Fruit fly (Drosophila melanogaster) whole organism, embryonic: ENCODE data around the gene wfs1.

Experiments
- B-H2 ChIP-seq: fragments of 200-800 bp; sonication (Bioruptor generic); optimal IDR thresholded peaks from 2 replicates; lab custom pipeline; 2018; ENCODE audit warnings: missing biosample characterization, mild to moderate bottlenecking, missing genetic modification characterization
- CG12744 ChIP-seq: fragments of 200-800 bp; sonication (Bioruptor generic); optimal IDR thresholded peaks from 2 replicates; lab custom pipeline; 2016; ENCODE audit warnings: missing biosample characterization, missing genetic modification characterization
- CG13123 ChIP-seq: fragments of 200-800 bp; sonication (Bioruptor generic); optimal IDR thresholded peaks from 2 replicates; lab custom pipeline; 2016; ENCODE audit warnings: missing biosample characterization, missing genetic modification characterization
- CG15696 ChIP-seq: fragments of 200-800 bp; sonication (Bioruptor generic); optimal IDR thresholded peaks from 2 replicates; lab custom pipeline; 2019; ENCODE audit warnings: missing biosample characterization, mild to moderate bottlenecking, missing genetic modification characterization, moderate library complexity
- CG17361 ChIP-seq: fragments of 200-800 bp; sonication (Bioruptor generic); IDR thresholded peaks from 3 replicates; pipeline ENCODE4 v1.3.6; 2022; ENCODE audit warnings: missing biosample characterization, missing genetic modification characterization
- CG17829 ChIP-seq: fragments of 200-800 bp; optimal IDR thresholded peaks from 2 replicates; lab custom pipeline; 2019; ENCODE audit warnings: missing biosample characterization, mild to moderate bottlenecking, missing genetic modification characterization, moderate library complexity
- CG2116 ChIP-seq: fragments of 200-800 bp; sonication (Bioruptor generic); optimal IDR thresholded peaks from 3 replicates; lab custom pipeline; 2018; ENCODE audit warnings: missing biosample characterization, mild to moderate bottlenecking, missing genetic modification characterization
- CG2120 ChIP-seq: fragments of 200-800 bp; sonication (Bioruptor generic); optimal IDR thresholded peaks from 3 replicates; lab custom pipeline; 2016; ENCODE audit warnings: missing biosample characterization, missing genetic modification characterization
- CG3163 ChIP-seq: fragments of 200-800 bp; sonication (Bioruptor generic); optimal IDR thresholded peaks from 3 replicates; lab custom pipeline; 2016; ENCODE audit warnings: missing biosample characterization, missing genetic modification characterization
- CG33213 ChIP-seq: fragments of 200-800 bp; sonication (Bioruptor generic); optimal IDR thresholded peaks from 3 replicates; lab custom pipeline; 2016; ENCODE audit warnings: missing biosample characterization, missing genetic modification characterization
- CG4854 ChIP-seq: fragments of 200-800 bp; sonication (Bioruptor generic); optimal IDR thresholded peaks from 2 replicates; lab custom pipeline; 2016; ENCODE audit warnings: missing biosample characterization, missing genetic modification characterization, inconsistent platforms
- CG7556 ChIP-seq: fragments of 200-800 bp; sonication (Bioruptor generic); optimal IDR thresholded peaks from 2 replicates; lab custom pipeline; 2017; ENCODE audit warnings: missing biosample characterization, mild to moderate bottlenecking, missing genetic modification characterization
- CG7786 ChIP-seq: fragments of 200-800 bp; sonication (Bioruptor generic); optimal IDR thresholded peaks from 2 replicates; lab custom pipeline; 2016; ENCODE audit warnings: missing biosample characterization, missing genetic modification characterization
- CG8478 ChIP-seq: fragments of >200 bp; optimal IDR thresholded peaks from 2 replicates; lab custom pipeline; 2018
- CG8944 ChIP-seq: fragments of 200-800 bp; sonication (Bioruptor generic); optimal IDR thresholded peaks from 3 replicates; lab custom pipeline; 2016; ENCODE audit warnings: missing biosample characterization, missing genetic modification characterization
- Dip3 ChIP-seq: fragments of 200-800 bp; sonication (Bioruptor generic); optimal IDR thresholded peaks from 3 replicates; lab custom pipeline; 2016; ENCODE audit warnings: missing biosample characterization, missing genetic modification characterization
- Dp ChIP-seq: fragments of 200-800 bp; sonication (Bioruptor generic); optimal IDR thresholded peaks from 2 replicates; lab custom pipeline; 2018; ENCODE audit warnings: missing biosample characterization, mild to moderate bottlenecking, missing genetic modification characterization, moderate library complexity
- E2f1 ChIP-seq: fragments of 200-800 bp; sonication (Bioruptor generic); IDR thresholded peaks from 2 replicates; pipeline ENCODE4 v1.3.6; 2022; ENCODE audit warnings: missing biosample characterization, missing genetic modification characterization
- Ets65A ChIP-seq: fragments of 200-800 bp; sonication (Bioruptor generic); peaks from one replicate; lab custom pipeline; 2016; ENCODE audit warnings: missing biosample characterization, missing genetic modification characterization
- GATAe ChIP-seq: fragments of 200-800 bp; sonication (Bioruptor generic); conservative IDR thresholded peaks from 2 replicates; pipeline ENCODE4 v1.3.6; 2022; ENCODE audit warnings: missing biosample characterization, missing genetic modification characterization
- HmgD ChIP-seq: fragments of 200-800 bp; sonication (Bioruptor generic); optimal IDR thresholded peaks from 3 replicates; lab custom pipeline; 2016; ENCODE audit warnings: missing biosample characterization, missing genetic modification characterization
- MTF-1 ChIP-seq: fragments of 200-800 bp; sonication (Bioruptor generic); optimal IDR thresholded peaks from 2 replicates; lab custom pipeline; 2018; ENCODE audit warnings: missing biosample characterization, mild to moderate bottlenecking, missing genetic modification characterization, borderline replicate concordance
- Scr ChIP-seq: fragments of 200-800 bp; sonication (Bioruptor generic); IDR thresholded peaks from 2 replicates; pipeline ENCODE4 v1.3.6; 2022; ENCODE audit warnings: missing biosample characterization, missing genetic modification characterization; ENCODE audit not compliant: partially characterized antibody
- Spps ChIP-seq: fragments of 200-800 bp; sonication (Bioruptor generic); optimal IDR thresholded peaks from 2 replicates; lab custom pipeline; 2018; ENCODE audit warnings: missing biosample characterization, mild to moderate bottlenecking, missing genetic modification characterization
- Xbp1 ChIP-seq: fragments of 200-800 bp; sonication (Bioruptor generic); optimal IDR thresholded peaks from 3 replicates; lab custom pipeline; 2016; ENCODE audit warnings: missing biosample characterization, mild to moderate bottlenecking, missing genetic modification characterization
- bbx ChIP-seq: fragments of 200-800 bp; sonication (Bioruptor generic); IDR thresholded peaks from 2 replicates; pipeline ENCODE4 v1.3.6; 2022; ENCODE audit warnings: missing biosample characterization, missing genetic modification characterization; ENCODE audit not compliant: partially characterized antibody
- chn ChIP-seq: fragments of 200-800 bp; sonication (Bioruptor generic); optimal IDR thresholded peaks from 2 replicates; lab custom pipeline; 2016; ENCODE audit warnings: missing biosample characterization, missing genetic modification characterization
- croc ChIP-seq: fragments of 200-800 bp; sonication (Bioruptor generic); conservative IDR thresholded peaks from 3 replicates; pipeline ENCODE4 v1.3.6; 2022; ENCODE audit warnings: missing biosample characterization, missing genetic modification characterization
- en ChIP-seq: fragments of 200-800 bp; sonication (Bioruptor generic); optimal IDR thresholded peaks from 2 replicates; lab custom pipeline; 2016; ENCODE audit warnings: missing biosample characterization, missing genetic modification characterization
- ewg ChIP-seq: fragments of 200-800 bp; sonication (Bioruptor generic); optimal IDR thresholded peaks from 3 replicates; lab custom pipeline; 2017; ENCODE audit warnings: mild to moderate bottlenecking, missing biosample characterization, missing genetic modification reagents, missing genetic modification characterization
- gcm2 ChIP-seq: fragments of 200-800 bp; sonication (Bioruptor generic); optimal IDR thresholded peaks from 2 replicates; lab custom pipeline; 2016; ENCODE audit warnings: missing biosample characterization, missing genetic modification characterization
- hbn ChIP-seq: fragments of 200-800 bp; sonication (Bioruptor generic); IDR thresholded peaks from 2 replicates; pipeline ENCODE4 v1.3.6; 2022; ENCODE audit warnings: missing biosample characterization, missing genetic modification characterization; ENCODE audit not compliant: partially characterized antibody
- insv ChIP-seq, 2 experiments: fragments of 200-800 bp; sonication (Bioruptor generic); optimal IDR thresholded peaks; 3 replicates each; lab custom pipeline; 2016 to 2018; ENCODE audit warnings: missing biosample characterization in 2 of 2, missing genetic modification characterization in 2 of 2
- jumu ChIP-seq: fragments of 200-800 bp; sonication (Bioruptor generic); optimal IDR thresholded peaks from 3 replicates; lab custom pipeline; 2016; ENCODE audit warnings: missing biosample characterization, missing genetic modification characterization
- mld ChIP-seq: fragments of 200-800 bp; sonication (Bioruptor generic); IDR thresholded peaks from 3 replicates; pipeline ENCODE4 v1.3.6; 2022; ENCODE audit warnings: missing biosample characterization, missing genetic modification characterization; ENCODE audit not compliant: partially characterized antibody
- nmo ChIP-seq: fragments of 200-800 bp; sonication (Bioruptor generic); optimal IDR thresholded peaks from 2 replicates; lab custom pipeline; 2018; ENCODE audit warnings: missing biosample characterization, mild to moderate bottlenecking, missing genetic modification characterization, moderate library complexity
- seq ChIP-seq: fragments of 200-800 bp; sonication (Bioruptor generic); IDR thresholded peaks from 2 replicates; pipeline ENCODE4 v1.3.6; 2022; ENCODE audit warnings: missing biosample characterization, missing genetic modification characterization
- sima ChIP-seq: fragments of 200-800 bp; sonication (Bioruptor generic); optimal IDR thresholded peaks from 2 replicates; lab custom pipeline; 2016; ENCODE audit warnings: missing biosample characterization, missing genetic modification characterization
- sob ChIP-seq: fragments of 200-800 bp; sonication (Bioruptor generic); IDR thresholded peaks from 2 replicates; pipeline ENCODE4 v1.3.6; 2022; ENCODE audit warnings: missing biosample characterization, missing genetic modification characterization
- stwl ChIP-seq: fragments of 200-800 bp; sonication (Bioruptor generic); optimal IDR thresholded peaks from 3 replicates; lab custom pipeline; 2018; ENCODE audit warnings: missing biosample characterization, mild to moderate bottlenecking, missing genetic modification characterization, moderate library complexity
- tio ChIP-seq: fragments of 200-800 bp; sonication (Bioruptor generic); optimal IDR thresholded peaks from 2 replicates; lab custom pipeline; 2017; ENCODE audit warnings: missing biosample characterization, missing genetic modification characterization, inconsistent platforms
- tna ChIP-seq: fragments of 200-800 bp; sonication (Bioruptor generic); IDR thresholded peaks from 2 replicates; pipeline ENCODE4 v1.3.6; 2022; ENCODE audit warnings: missing biosample characterization, missing genetic modification characterization; ENCODE audit not compliant: partially characterized antibody
- unc-4 ChIP-seq: fragments of 200-800 bp; sonication (Bioruptor generic); IDR thresholded peaks from 2 replicates; pipeline ENCODE4 v1.3.6; 2022; ENCODE audit warnings: missing biosample characterization, missing genetic modification characterization; ENCODE audit not compliant: partially characterized antibody
- vnd ChIP-seq: fragments of 200-800 bp; sonication (Bioruptor generic); IDR thresholded peaks from 3 replicates; pipeline ENCODE4 v1.3.6; 2022; ENCODE audit warnings: missing biosample characterization, missing genetic modification characterization; ENCODE audit not compliant: partially characterized antibody
- vvl ChIP-seq: fragments of 200-800 bp; sonication (Bioruptor generic); IDR thresholded peaks from 2 replicates; pipeline ENCODE4 v1.3.6; 2022; ENCODE audit warnings: missing biosample characterization, missing genetic modification characterization

wfs1 gene

DNA sequence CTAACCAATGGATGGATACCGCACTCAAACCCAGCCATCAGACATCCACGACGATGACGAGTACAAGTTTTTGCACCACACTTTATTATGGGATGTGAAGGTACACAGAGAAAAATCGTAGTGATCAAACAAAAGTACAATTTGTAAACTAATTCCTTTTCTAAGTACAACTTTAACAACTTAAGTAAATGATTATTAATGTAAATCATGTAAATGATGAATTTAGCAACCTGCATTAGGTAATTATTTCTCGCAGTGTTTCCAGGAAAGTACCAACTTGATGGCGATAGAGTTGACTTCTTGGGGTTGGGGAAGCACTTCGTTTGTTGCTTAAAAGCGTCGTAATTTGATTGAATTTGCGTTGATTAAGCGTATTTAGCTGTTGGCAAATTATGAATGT is 27.1 kb downstream of the wfs1 start (continued):
- TF ChIP-seq CG8944 (GFP tag; lab: Kevin White, UChicago) (no peak), Xbp1 (GFP tag; lab: Kevin White, UChicago) (peak; percentile 73), Dip3 (GFP tag; lab: Kevin White, UChicago) (peak; percentile 79), B-H2 (GFP tag; lab: Kevin White, UChicago) (no peak)

dm6 chr3R:22649859-22650258 is 40.3 kb downstream of the wfs1 start:
- TF ChIP-seq gcm2 (GFP tag; lab: Kevin White, UChicago) (no peak), CG8478 (lab: Kevin White, UChicago) (peak; percentile 65), Ets65A (GFP tag; lab: Kevin White, UChicago) (peak; percentile 85), sima (GFP tag; lab: Kevin White, UChicago) (no peak), CG15696 (tag; lab: Kevin White, UChicago) (no peak), chn (GFP tag; lab: Kevin White, UChicago) (no peak)

DNA sequence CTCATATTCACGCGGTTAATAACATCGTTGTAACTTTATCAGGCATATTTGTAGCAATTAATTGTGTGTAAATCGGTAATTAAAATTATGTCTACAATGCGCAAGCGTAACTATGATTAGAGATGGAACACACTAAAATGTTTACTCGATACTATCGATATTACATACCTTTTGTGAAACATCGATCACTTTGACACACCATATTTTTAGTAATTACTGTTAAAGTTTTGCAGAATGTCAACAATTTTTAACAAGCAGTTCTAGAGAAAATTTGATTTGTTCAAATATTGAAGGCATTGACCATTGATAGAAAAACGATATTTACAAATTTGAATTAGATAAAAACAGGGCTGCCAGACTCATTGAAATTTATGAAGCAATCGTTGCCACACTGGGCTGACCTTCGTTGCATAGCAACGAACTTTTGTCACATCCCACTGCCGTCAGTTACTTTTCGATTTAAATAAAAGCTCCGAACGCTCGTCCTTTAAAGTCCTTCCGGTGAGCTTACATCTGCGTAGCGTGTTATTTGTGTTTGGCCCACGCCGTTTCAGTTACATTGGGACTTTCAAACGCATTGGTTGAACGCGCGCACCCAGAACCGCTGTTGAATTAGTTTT is 50.8 kb downstream of the wfs1 start, which contains the start of the genes loco and wake:
Gene loco (minus strand): TSS at position 149 of the 620 bp plus-strand sequence.
Gene wake (plus strand): TSS at position 570 of the 620 bp plus-strand sequence.
- TF ChIP-seq croc (GFP tag; lab: Robert Waterston, UW) (no peak), CG12744 (GFP tag; lab: Kevin White, UChicago) (no peak), tio (GFP tag; lab: Kevin White, UChicago) (no peak), stwl (tag; lab: Kevin White, UChicago) (peak; percentile 86), CG17361 (GFP tag; lab: Robert Waterston, UW) (peak; percentile 39; the same call in 1 of the 3 replicates), CG13123 (GFP tag; lab: Kevin White, UChicago) (no peak), insv (GFP tag; optimal IDR thresholded peaks at IDR 0.05; lab: Kevin White, UChicago) (peak in 1 of 2 experiments; percentile 39), en (GFP tag; lab: Kevin White, UChicago) (no peak), Dp (GFP tag; lab: Kevin White, UChicago) (peak; percentile 78), jumu (peak; percentile 16), HmgD (GFP tag; lab: Kevin White, UChicago) (peak; percentile 64), bbx (GFP tag; lab: Robert Waterston, UW) (peak; percentile 84), hbn (GFP tag; lab: Robert Waterston, UW) (peak; percentile 94), CG2120 (GFP tag; lab: Kevin White, UChicago) (peak; percentile 19), CG33213 (GFP tag; lab: Kevin White, UChicago) (peak; percentile 83), Scr (GFP tag; lab: Robert Waterston, UW) (peak; percentile 96), CG3163 (GFP tag; lab: Kevin White, UChicago) (peak; percentile 4), ewg (GFP tag; lab: Kevin White, UChicago) (peak; percentile 98), CG4854 (GFP tag; lab: Kevin White, UChicago) (no peak), Dip3 (GFP tag; lab: Kevin White, UChicago) (peak; percentile 4), CG2116 (GFP tag; lab: Kevin White, UChicago) (peak; percentile 80), vvl (GFP tag; lab: Robert Waterston, UW) (peak; percentile 21; the same call in 1 of the 2 replicates), CG8944 (GFP tag; lab: Kevin White, UChicago) (peak; percentile 1), seq (no peak), Spps (tag; lab: Kevin White, UChicago) (peak; percentile 21), mld (GFP tag; lab: Robert Waterston, UW) (peak; percentile 84; the same call in 2 of the 3 replicates), CG7556 (GFP tag; lab: Kevin White, UChicago) (no peak), E2f1 (no peak), nmo (GFP tag; lab: Kevin White, UChicago) (peak; percentile 53), tna (GFP tag; lab: Robert Waterston, UW) (peak; percentile 69; the same call in 1 of the 2 replicates), MTF-1 (GFP tag; lab: Kevin White, UChicago) (no peak), CG17829 (tag; lab: Kevin White, UChicago) (peak; percentile 33), vnd (peak; percentile 86), unc-4 (GFP tag; lab: Robert Waterston, UW) (peak; percentile 95), CG7786 (GFP tag; lab: Kevin White, UChicago) (peak; percentile 4), GATAe (no peak), B-H2 (GFP tag; lab: Kevin White, UChicago) (no peak), sob (GFP tag; lab: Robert Waterston, UW) (peak; percentile 10; the same call in 1 of the 2 replicates)
